Fruit fly (Drosophila melanogaster): ENCODE measurements around the gene ifc.

ifc gene

dm6 chr2L:6028712-6029111 lies 42.6 kb downstream of the ifc start:
- TF ChIP-seq CG10669 (GFP tag; optimal IDR thresholded peaks at IDR 0.05) (no peak), CG8119 (GFP tag; IDR thresholded peaks at IDR 0.05) (peak; percentile 44; the same call in 2 of the 3 replicates), CG10631 (GFP tag; optimal IDR thresholded peaks at IDR 0.05) (no peak), Blimp-1 (GFP tag; optimal IDR thresholded peaks at IDR 0.05) (no peak), Eip75B (GFP tag; optimal IDR thresholded peaks at IDR 0.05) (no peak), esn (GFP tag; optimal IDR thresholded peaks at IDR 0.05) (peak; percentile 1), pdm3 (GFP tag; optimal IDR thresholded peaks at IDR 0.05) (peak; percentile 2), Lpt (GFP tag; optimal IDR thresholded peaks at IDR 0.05) (no peak), vri (GFP tag; optimal IDR thresholded peaks at IDR 0.05) (no peak), Smox (GFP tag; optimal IDR thresholded peaks at IDR 0.05) (no peak), dsx (GFP tag; optimal IDR thresholded peaks at IDR 0.05; ENCODE audit: poor library complexity, severe bottlenecking) (no peak), fkh (GFP tag; optimal IDR thresholded peaks at IDR 0.05) (no peak), Hr4 (GFP tag; optimal IDR thresholded peaks at IDR 0.05) (peak; percentile 34), OdsH (GFP tag; optimal IDR thresholded peaks at IDR 0.05) (no peak), Hr39 (GFP tag; optimal IDR thresholded peaks at IDR 0.05) (peak; percentile 15), CG6163 (GFP tag; IDR thresholded peaks at IDR 0.05) (peak; percentile 21; the same call in 1 of the 3 replicates), CG6792 (GFP tag; optimal IDR thresholded peaks at IDR 0.05) (no peak), CG11294 (GFP tag; IDR thresholded peaks at IDR 0.05) (no peak), fd59A (GFP tag; optimal IDR thresholded peaks at IDR 0.05) (no peak), Sox102F (GFP tag; optimal IDR thresholded peaks at IDR 0.05) (no peak), CG11902 (GFP tag; optimal IDR thresholded peaks at IDR 0.05) (no peak), CG6808 (GFP tag; optimal IDR thresholded peaks at IDR 0.05) (no peak), CG8632 (GFP tag; optimal IDR thresholded peaks at IDR 0.05) (no peak), CG31627 (GFP tag; optimal IDR thresholded peaks at IDR 0.05) (peak; percentile 7), achi (GFP tag; optimal IDR thresholded peaks at IDR 0.05) (peak; percentile 18), fd85E (GFP tag; optimal IDR thresholded peaks at IDR 0.05) (no peak), eg (GFP tag; IDR thresholded peaks at IDR 0.05) (peak; percentile 39; the same call in 1 of the 3 replicates), Ets21C (GFP tag; optimal IDR thresholded peaks at IDR 0.05) (no peak), Sox14 (GFP tag; optimal IDR thresholded peaks at IDR 0.05) (no peak), CG3919 (GFP tag; optimal IDR thresholded peaks at IDR 0.05) (peak; percentile 5), CG32006 (GFP tag; optimal IDR thresholded peaks at IDR 0.05) (peak; percentile 37), CG15336 (GFP tag; IDR thresholded peaks at IDR 0.05) (peak; percentile 44; the same call in 1 of the 2 replicates), CG7368 (GFP tag; optimal IDR thresholded peaks at IDR 0.05) (no peak), Met (GFP tag; optimal IDR thresholded peaks at IDR 0.05) (no peak), CG3032 (tag; optimal IDR thresholded peaks at IDR 0.05) (no peak), Eip78C (GFP tag) (peak; percentile 47), CG34406 (GFP tag; optimal IDR thresholded peaks at IDR 0.05) (no peak), acj6 (GFP tag; optimal IDR thresholded peaks at IDR 0.05) (peak; percentile 24), Ets96B (tag; optimal IDR thresholded peaks at IDR 0.05) (no peak), lz (GFP tag; optimal IDR thresholded peaks at IDR 0.05) (no peak), CG11762 (GFP tag; optimal IDR thresholded peaks at IDR 0.05; ENCODE audit: insufficient read depth) (no peak), svp (GFP tag) (peak; percentile 74), dac (GFP tag; optimal IDR thresholded peaks at IDR 0.05) (no peak)

- TF ChIP-seq CG8319 (GFP tag; optimal IDR thresholded peaks at IDR 0.05) (no peak), topi (GFP tag; optimal IDR thresholded peaks at IDR 0.05) (peak; percentile 35), CG32006 (GFP tag; optimal IDR thresholded peaks at IDR 0.05) (peak; percentile 49), fkh (GFP tag; optimal IDR thresholded peaks at IDR 0.05) (no peak), fd85E (GFP tag; optimal IDR thresholded peaks at IDR 0.05) (no peak), CG8632 (GFP tag; optimal IDR thresholded peaks at IDR 0.05) (peak; percentile 12), Hr38 (GFP tag; optimal IDR thresholded peaks at IDR 0.05) (no peak), CG6792 (GFP tag; optimal IDR thresholded peaks at IDR 0.05) (peak; percentile 23), cyc (GFP tag; optimal IDR thresholded peaks at IDR 0.05) (no peak), lz (GFP tag; optimal IDR thresholded peaks at IDR 0.05) (peak; percentile 40), ss (GFP tag; optimal IDR thresholded peaks at IDR 0.05) (no peak), esn (GFP tag; optimal IDR thresholded peaks at IDR 0.05) (peak; percentile 45), dsx (GFP tag; optimal IDR thresholded peaks at IDR 0.05; ENCODE audit: poor library complexity, severe bottlenecking) (no peak), CG11902 (GFP tag; optimal IDR thresholded peaks at IDR 0.05) (peak; percentile 8), dac (GFP tag; optimal IDR thresholded peaks at IDR 0.05) (no peak), Hr39 (GFP tag; optimal IDR thresholded peaks at IDR 0.05) (peak; percentile 45), fd59A (GFP tag; optimal IDR thresholded peaks at IDR 0.05) (peak; percentile 10), CG34406 (GFP tag; optimal IDR thresholded peaks at IDR 0.05) (peak; percentile 19), CG10631 (GFP tag; optimal IDR thresholded peaks at IDR 0.05) (no peak), salr (GFP tag; optimal IDR thresholded peaks at IDR 0.05) (no peak), Smox (GFP tag; optimal IDR thresholded peaks at IDR 0.05) (no peak), CG6808 (GFP tag; optimal IDR thresholded peaks at IDR 0.05) (peak; percentile 50), Lpt (GFP tag; optimal IDR thresholded peaks at IDR 0.05) (no peak), acj6 (GFP tag; optimal IDR thresholded peaks at IDR 0.05) (peak; percentile 12), achi (GFP tag; optimal IDR thresholded peaks at IDR 0.05) (peak; percentile 27), pdm3 (GFP tag; optimal IDR thresholded peaks at IDR 0.05) (peak; percentile 36)
These were observed 45.7 kb downstream of the ifc start for dm6 chr2L:6031838-6032237.
